Fruit fly (Drosophila melanogaster) whole organism, wandering third instar larva: ENCODE data around the gene CG16775.

Experiments
- CrebA ChIP-seq: fragments of 200-800 bp; sonication (Bioruptor generic); optimal IDR thresholded peaks from 2 replicates; lab custom pipeline; 2016; ENCODE audit warnings: missing biosample characterization, mild to moderate bottlenecking, missing genetic modification characterization, borderline replicate concordance
- Dfd ChIP-seq: fragments of >200 bp; optimal IDR thresholded peaks from 2 replicates; lab custom pipeline; 2017; ENCODE audit warnings: missing biosample characterization, missing genetic modification characterization
- Hr78 ChIP-seq: fragments of >200 bp; optimal IDR thresholded peaks from 2 replicates; lab custom pipeline; 2017; ENCODE audit warnings: missing biosample characterization, missing genetic modification characterization
- Rel ChIP-seq, 2 experiments: fragments of 200-800 bp; sonication (Bioruptor generic) in 1 of 2; optimal IDR thresholded peaks; 2 replicates in 1 of 2; 3 replicates in 1 of 2; lab custom pipeline; 2016 to 2019; ENCODE audit warnings: mild to moderate bottlenecking in 2 of 2, missing biosample characterization in 2 of 2, missing genetic modification characterization in 2 of 2, moderate library complexity in 1 of 2
- Vsx2 ChIP-seq: fragments of 200-300, 225-300 bp; sonication (Bioruptor generic); optimal IDR thresholded peaks from 2 replicates; lab custom pipeline; 2018; ENCODE audit warnings: missing biosample characterization, missing genetic modification characterization; ENCODE audit not compliant: partially characterized antibody
- dsf ChIP-seq: sonication (Bioruptor generic); optimal IDR thresholded peaks from 2 replicates; lab custom pipeline; 2016; ENCODE audit warnings: missing biosample characterization, missing genetic modification characterization, borderline replicate concordance
- ey ChIP-seq: fragments of 200-800 bp; sonication (Bioruptor generic); optimal IDR thresholded peaks from 2 replicates; lab custom pipeline; 2016; ENCODE audit warnings: missing biosample characterization, missing genetic modification characterization
- foxo ChIP-seq, 2 experiments: fragments of 200-800 bp; sonication (Bioruptor generic); optimal IDR thresholded peaks; 2 replicates in 1 of 2; 3 replicates in 1 of 2; lab custom pipeline; 2016 to 2017; ENCODE audit warnings: missing biosample characterization in 2 of 2, missing genetic modification characterization in 2 of 2
- fru ChIP-seq: fragments of 200-800 bp; sonication (Bioruptor generic); optimal IDR thresholded peaks from 3 replicates; lab custom pipeline; 2016; ENCODE audit warnings: missing biosample characterization, mild to moderate bottlenecking, missing genetic modification characterization
- h ChIP-seq: fragments of 200-800 bp; sonication (Bioruptor generic); optimal IDR thresholded peaks from 3 replicates; lab custom pipeline; 2016; ENCODE audit warnings: missing biosample characterization, mild to moderate bottlenecking, missing genetic modification characterization
- lola ChIP-seq: fragments of >200 bp; optimal IDR thresholded peaks from 2 replicates; lab custom pipeline; 2017; ENCODE audit warnings: missing biosample characterization, missing genetic modification characterization

DNA sequence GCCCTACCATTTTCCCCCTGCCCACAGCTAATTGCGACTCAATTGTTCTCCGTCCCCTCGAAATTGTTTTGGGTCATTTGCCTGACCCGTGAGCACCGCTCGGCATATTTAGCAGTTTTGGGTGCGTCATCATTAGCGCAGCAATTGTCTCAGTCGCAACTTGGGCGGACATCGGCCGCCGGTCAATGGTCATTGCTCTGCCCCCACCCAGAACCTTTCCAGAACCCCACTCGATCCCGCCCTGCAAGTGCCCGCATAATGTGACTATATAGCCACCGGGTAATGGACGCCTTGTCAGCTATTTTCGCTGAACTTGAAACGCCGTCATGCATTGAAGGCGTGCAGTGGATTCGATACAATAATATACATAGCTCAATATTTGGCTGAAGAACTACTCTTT lies 46.6 kb upstream of the CG16775 start:
- TF ChIP-seq Rel (GFP tag; optimal IDR thresholded peaks at IDR 0.05; lab: Kevin White, UChicago) (no peak), Rel (tag; optimal IDR thresholded peaks at IDR 0.05; lab: Kevin White, UChicago) (no peak), h (GFP tag; lab: Kevin White, UChicago) (no peak), CrebA (no peak), Hr78 (no peak), ey (GFP tag; lab: Kevin White, UChicago) (no peak), lola (GFP tag; lab: Kevin White, UChicago) (no peak), fru (GFP tag; lab: Kevin White, UChicago) (no peak), foxo (GFP tag; optimal IDR thresholded peaks at IDR 0.05; lab: Kevin White, UChicago) (no peak), Dfd (GFP tag; lab: Kevin White, UChicago) (no peak), dsf (no peak), Vsx2 (no peak)
